Worm (Caenorhabditis elegans): ENCODE results near the gene Y48B6A.5.
A peak's percentile ranks its signal among the peaks of the same experiment; 100 is the strongest.

Gene Y48B6A.5

DNA sequence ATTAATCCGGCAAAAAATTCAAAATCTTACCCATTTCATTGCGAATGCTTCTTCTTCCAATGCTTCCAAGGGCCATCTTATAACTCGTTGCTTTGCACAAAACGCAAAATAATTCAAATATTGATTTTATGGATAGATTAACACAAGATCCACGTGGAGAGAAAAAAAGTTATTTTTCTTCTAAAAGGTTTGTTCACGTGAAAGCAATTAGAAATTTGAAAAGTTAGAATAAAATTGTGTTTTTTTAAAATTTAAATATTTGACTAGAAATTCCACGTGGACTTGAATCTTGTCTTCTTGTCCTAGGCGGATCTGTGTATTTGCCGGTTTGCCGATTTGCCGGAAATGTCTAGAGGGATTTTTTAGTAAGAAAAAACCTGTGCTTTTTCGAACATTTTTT, at the start of gene Y48B6A.5:
Gene Y48B6A.5, minus strand, starts transcription at position 101 of the 400 bp plus-strand sequence.
- TF ChIP-seq lsy-2 (tag; optimal IDR thresholded peaks at IDR 0.05) (no peak), nhr-76 (tag; optimal IDR thresholded peaks at IDR 0.05) (no peak), unc-120 (tag; optimal IDR thresholded peaks at IDR 0.05; ENCODE audit: poor library complexity, severe bottlenecking) (no peak), flh-1 (GFP tag; optimal IDR thresholded peaks at IDR 0.05) (no peak), tbx-8 (GFP tag; optimal IDR thresholded peaks at IDR 0.05) (no peak), lin-32 (GFP tag; optimal IDR thresholded peaks at IDR 0.05) (no peak), drap-1 (GFP tag; optimal IDR thresholded peaks at IDR 0.05) (no peak), sem-2 (GFP tag; optimal IDR thresholded peaks at IDR 0.05) (no peak), elt-1 (tag; optimal IDR thresholded peaks at IDR 0.05; ENCODE audit: borderline replicate concordance, insufficient read depth) (no peak), pha-4 (tag; optimal IDR thresholded peaks at IDR 0.05) (no peak), lin-13 (tag; optimal IDR thresholded peaks at IDR 0.05) (no peak)

DNA sequence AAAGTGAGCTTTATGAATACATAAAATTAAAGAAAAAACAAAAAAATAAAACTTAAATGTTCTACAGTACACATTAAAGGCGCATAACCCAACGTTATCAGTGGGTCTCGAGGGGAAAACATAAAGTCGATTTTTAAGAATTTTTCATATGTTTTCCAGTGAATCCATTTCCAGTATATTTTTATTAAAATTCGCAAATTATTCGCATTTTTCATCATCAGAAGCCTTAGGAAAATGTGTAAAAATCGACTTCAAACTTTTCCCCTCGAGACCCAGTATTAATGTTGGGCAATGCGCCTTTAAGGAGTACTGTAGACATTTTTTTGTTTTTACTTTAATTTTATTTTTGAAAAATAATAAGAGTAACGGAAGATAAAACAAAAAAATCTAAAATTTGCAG, 43.1 kb upstream of the Y48B6A.5 start:
- TF ChIP-seq hlh-1 (tag; optimal IDR thresholded peaks at IDR 0.05) (no peak), unc-39 (tag; optimal IDR thresholded peaks at IDR 0.05) (no peak), mep-1 (tag; optimal IDR thresholded peaks at IDR 0.05) (no peak), nhr-12 (tag; optimal IDR thresholded peaks at IDR 0.05) (no peak), elt-3 (tag; optimal IDR thresholded peaks at IDR 0.05) (no peak), unc-62 (GFP tag; optimal IDR thresholded peaks at IDR 0.05) (no peak), ceh-39 (tag; optimal IDR thresholded peaks at IDR 0.05) (no peak), blmp-1 (tag; optimal IDR thresholded peaks at IDR 0.05) (no peak), tbx-8 (GFP tag; optimal IDR thresholded peaks at IDR 0.05) (no peak), lin-32 (GFP tag; optimal IDR thresholded peaks at IDR 0.05) (no peak), elt-1 (tag; optimal IDR thresholded peaks at IDR 0.05; ENCODE audit: borderline replicate concordance, insufficient read depth) (no peak), unc-120 (tag; optimal IDR thresholded peaks at IDR 0.05; ENCODE audit: poor library complexity, severe bottlenecking) (no peak)

DNA sequence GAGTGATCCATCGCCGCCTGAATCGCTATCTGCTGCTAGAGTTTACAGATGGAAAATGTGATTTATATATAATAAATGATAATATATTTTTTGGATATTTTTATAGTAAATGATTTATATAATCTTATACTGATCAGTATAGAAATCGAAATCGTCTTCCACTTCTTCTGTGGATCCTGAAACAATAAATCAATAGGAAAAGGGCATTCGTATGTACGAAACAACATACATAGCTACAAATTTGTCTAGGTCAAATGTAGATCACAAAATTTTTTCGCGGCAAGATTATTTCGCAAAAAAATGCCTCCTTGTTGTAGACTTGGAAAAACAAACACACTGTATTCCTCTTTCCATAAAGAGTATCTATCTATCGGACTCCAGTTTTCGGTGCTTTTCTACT, 39.1 kb upstream of the Y48B6A.5 start, which contains the start of gene Y48B6A.10:
Gene Y48B6A.10, plus strand, starts transcription at position 301 of the 400 bp plus-strand sequence.
- TF ChIP-seq flh-1 (GFP tag; optimal IDR thresholded peaks at IDR 0.05) (no peak), snpc-4 (tag; optimal IDR thresholded peaks at IDR 0.05) (no peak), lin-32 (GFP tag; optimal IDR thresholded peaks at IDR 0.05) (no peak), elt-3 (tag; optimal IDR thresholded peaks at IDR 0.05) (no peak), ceh-83 (GFP tag; optimal IDR thresholded peaks at IDR 0.05) (no peak), blmp-1 (tag; optimal IDR thresholded peaks at IDR 0.05) (no peak), nhr-2 (tag; optimal IDR thresholded peaks at IDR 0.05) (no peak), nhr-28 (tag; optimal IDR thresholded peaks at IDR 0.05) (no peak), ceh-43 (GFP tag; optimal IDR thresholded peaks at IDR 0.05) (no peak), nhr-237 (tag; optimal IDR thresholded peaks at IDR 0.05) (no peak), mls-2 (tag; optimal IDR thresholded peaks at IDR 0.05) (no peak)

DNA sequence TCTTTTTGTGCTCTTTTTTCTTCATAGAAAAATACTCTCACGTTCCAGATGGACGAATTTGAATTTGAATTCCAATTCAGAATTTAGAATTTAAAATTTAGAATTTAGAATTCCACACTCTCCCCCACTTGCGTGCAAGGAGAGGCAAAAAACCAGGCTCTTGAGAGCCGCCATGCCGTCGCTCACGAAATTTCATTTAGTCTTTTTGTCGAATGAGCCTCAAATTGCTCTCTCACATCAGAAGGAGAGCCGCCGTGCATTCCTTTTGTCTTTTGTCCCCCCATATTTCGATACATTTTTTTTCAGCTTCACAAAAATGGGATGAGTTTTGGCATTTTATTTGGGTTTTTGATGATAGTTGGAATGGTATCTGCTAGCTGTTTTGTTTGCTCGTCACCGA, 36.1 kb upstream of the Y48B6A.5 start, which contains the start of gene hot-7:
Gene hot-7, plus strand, starts transcription at position 301 of the 400 bp plus-strand sequence.
- TF ChIP-seq nhr-2 (tag; optimal IDR thresholded peaks at IDR 0.05): no peak
- TF ChIP-seq ces-1 (GFP tag; optimal IDR thresholded peaks at IDR 0.05): peak; percentile 11
- TF ChIP-seq nhr-12 (tag; optimal IDR thresholded peaks at IDR 0.05): no peak
- no peak for TF ChIP-seq elt-3 (tag; optimal IDR thresholded peaks at IDR 0.05)

ce11 chrII:14206211-14206610, 31.2 kb upstream of the Y48B6A.5 start:
- TF ChIP-seq mls-2 (tag; optimal IDR thresholded peaks at IDR 0.05): no peak
- no peak for TF ChIP-seq nhr-76 (tag; optimal IDR thresholded peaks at IDR 0.05)
- TF ChIP-seq ceh-83 (GFP tag; optimal IDR thresholded peaks at IDR 0.05): no peak
- no peak for TF ChIP-seq blmp-1 (tag; optimal IDR thresholded peaks at IDR 0.05)

ce11 chrII:14205335-14205734, 30.3 kb upstream of the Y48B6A.5 start, which contains the start of gene ace-3:
ace-3 (plus strand) TSS chrII:14205635.
- no peak for TF ChIP-seq ceh-39 (tag; optimal IDR thresholded peaks at IDR 0.05)
- TF ChIP-seq hlh-1 (tag; optimal IDR thresholded peaks at IDR 0.05): no peak
- no peak for TF ChIP-seq snpc-4 (tag; optimal IDR thresholded peaks at IDR 0.05)
- no peak for TF ChIP-seq ceh-83 (GFP tag; optimal IDR thresholded peaks at IDR 0.05)
- no peak for TF ChIP-seq nhr-28 (tag; optimal IDR thresholded peaks at IDR 0.05)
- TF ChIP-seq elt-3 (tag; optimal IDR thresholded peaks at IDR 0.05): no peak

Measured in whole organism, mixed stage, embryonic.